Fruit fly (Drosophila melanogaster) whole organism, embryonic: Measurements from ENCODE around the gene CG33703.

Source experiments
- ATbp ChIP-seq: fragments of 200-800 bp; sonication (Bioruptor generic); optimal IDR thresholded peaks from 2 replicates; lab custom pipeline; 2017; ENCODE audit warnings: missing biosample characterization, mild to moderate bottlenecking, missing genetic modification characterization, missing genetic modification reagents
- Asciz ChIP-seq: fragments of 200-800 bp; sonication (Bioruptor generic); optimal IDR thresholded peaks from 2 replicates; lab custom pipeline; 2017; ENCODE audit warnings: missing biosample characterization, mild to moderate bottlenecking, missing genetic modification characterization, missing genetic modification reagents
- BEAF-32 ChIP-seq: fragments of 200-800 bp; sonication (Bioruptor generic); optimal IDR thresholded peaks from 3 replicates; lab custom pipeline; 2017; ENCODE audit warnings: missing biosample characterization, missing genetic modification characterization, mild to moderate bottlenecking, moderate library complexity, missing genetic modification reagents
- Bdp1 ChIP-seq: fragments of 200-800 bp; sonication (Bioruptor generic); optimal IDR thresholded peaks from 3 replicates; lab custom pipeline; 2016; ENCODE audit warnings: missing biosample characterization, missing genetic modification characterization
- CG1024 ChIP-seq: fragments of 200-800 bp; sonication (Bioruptor generic); IDR thresholded peaks from 2 replicates; pipeline ENCODE4 v1.3.6; 2022; ENCODE audit warnings: missing biosample characterization, missing genetic modification characterization
- CG11456 ChIP-seq: fragments of 200-800 bp; sonication (Bioruptor generic); IDR thresholded peaks from 3 replicates; pipeline ENCODE4 v1.3.6; 2022; ENCODE audit warnings: missing biosample characterization, missing genetic modification characterization
- CG11504 ChIP-seq: fragments of 200-800 bp; sonication (Bioruptor generic); optimal IDR thresholded peaks from 3 replicates; lab custom pipeline; 2019; ENCODE audit warnings: missing biosample characterization, mild to moderate bottlenecking, missing genetic modification characterization, moderate library complexity
- CG11696 ChIP-seq: fragments of 200-800 bp; sonication (Bioruptor generic); IDR thresholded peaks from 2 replicates; pipeline ENCODE4 v1.3.6; 2022; ENCODE audit warnings: missing biosample characterization, missing genetic modification characterization
- CG14050 ChIP-seq: fragments of 200-800 bp; sonication (Bioruptor generic); IDR thresholded peaks from 3 replicates; pipeline ENCODE4 v1.3.6; 2022; ENCODE audit warnings: missing biosample characterization, missing genetic modification characterization
- CG31388 ChIP-seq: fragments of 200-800 bp; sonication (Bioruptor generic); optimal IDR thresholded peaks from 2 replicates; lab custom pipeline; 2016; ENCODE audit warnings: missing biosample characterization, missing genetic modification characterization
- CG32532 ChIP-seq: fragments of 200-800 bp; sonication (Bioruptor generic); IDR thresholded peaks from 2 replicates; pipeline ENCODE4 v1.3.6; 2022; ENCODE audit warnings: missing biosample characterization, missing genetic modification characterization
- CG3726 ChIP-seq: fragments of 200-800 bp; sonication (Bioruptor generic); IDR thresholded peaks from 3 replicates; pipeline ENCODE4, ENCODE4 v1.3.6; 2022; ENCODE audit warnings: missing biosample characterization, missing genetic modification characterization
- CG3838 ChIP-seq: fragments of 200-800 bp; sonication (Bioruptor generic); optimal IDR thresholded peaks from 3 replicates; lab custom pipeline; 2016; ENCODE audit warnings: missing biosample characterization, missing genetic modification characterization
- CG6791 ChIP-seq: fragments of 200-800 bp; sonication (Bioruptor generic); IDR thresholded peaks from 3 replicates; pipeline ENCODE4 v1.3.6; 2022; ENCODE audit warnings: missing biosample characterization, missing genetic modification characterization; ENCODE audit not compliant: partially characterized antibody
- CG8089 ChIP-seq: fragments of 200-800 bp; sonication (Bioruptor generic); optimal IDR thresholded peaks from 3 replicates; lab custom pipeline; 2016; ENCODE audit warnings: missing biosample characterization, missing genetic modification characterization
- CG9797 ChIP-seq: fragments of 200-800 bp; sonication (Bioruptor generic); optimal IDR thresholded peaks from 3 replicates; lab custom pipeline; 2018; ENCODE audit warnings: missing biosample characterization, mild to moderate bottlenecking, missing genetic modification characterization
- CTCF ChIP-seq: fragments of 200-800 bp; sonication (Bioruptor generic); optimal IDR thresholded peaks from 2 replicates; lab custom pipeline; 2017; ENCODE audit warnings: missing biosample characterization, mild to moderate bottlenecking, missing genetic modification characterization, moderate library complexity
- Drgx ChIP-seq: fragments of 200-800 bp; sonication (Bioruptor generic); IDR thresholded peaks from 2 replicates; pipeline ENCODE4 v1.3.6; 2022; ENCODE audit warnings: missing biosample characterization, missing genetic modification characterization
- E2f1 ChIP-seq: fragments of 200-800 bp; sonication (Bioruptor generic); IDR thresholded peaks from 2 replicates; pipeline ENCODE4 v1.3.6; 2022; ENCODE audit warnings: missing biosample characterization, missing genetic modification characterization
- ERR ChIP-seq: fragments of 200-800 bp; sonication (Bioruptor generic); optimal IDR thresholded peaks from 2 replicates; lab custom pipeline; 2016; ENCODE audit warnings: missing biosample characterization, missing genetic modification characterization
- Ets65A ChIP-seq: fragments of 200-800 bp; sonication (Bioruptor generic); peaks from one replicate; lab custom pipeline; 2016; ENCODE audit warnings: missing biosample characterization, missing genetic modification characterization
- H2.0 ChIP-seq: fragments of 200-800 bp; sonication (Bioruptor generic); IDR thresholded peaks from 2 replicates; pipeline ENCODE4 v1.3.6; 2022; ENCODE audit warnings: missing biosample characterization, missing genetic modification characterization
- Jarid2 ChIP-seq: fragments of 200-800 bp; sonication (Bioruptor generic); optimal IDR thresholded peaks from 3 replicates; lab custom pipeline; 2017; ENCODE audit warnings: mild to moderate bottlenecking, missing biosample characterization, missing genetic modification reagents, missing genetic modification characterization
- MBD-R2 ChIP-seq: fragments of 200-800 bp; sonication (Bioruptor generic); IDR thresholded peaks from 2 replicates; pipeline ENCODE4 v1.3.6; 2022; ENCODE audit warnings: missing biosample characterization, missing genetic modification characterization
- Med ChIP-seq: fragments of 200-800 bp; sonication (Bioruptor generic); peaks from one replicate; lab custom pipeline; 2016; ENCODE audit warnings: missing biosample characterization, missing genetic modification characterization, mild to moderate bottlenecking, inconsistent platforms, moderate library complexity
- Myb ChIP-seq: fragments of 200-800 bp; sonication (Bioruptor generic); optimal IDR thresholded peaks from 2 replicates; lab custom pipeline; 2016; ENCODE audit warnings: missing biosample characterization, missing genetic modification characterization
- NK7.1 ChIP-seq: fragments of 200-800 bp; sonication (Bioruptor generic); optimal IDR thresholded peaks from 3 replicates; lab custom pipeline; 2016; ENCODE audit warnings: missing biosample characterization, missing genetic modification characterization
- NfI ChIP-seq: fragments of 200-800 bp; sonication (Bioruptor generic); optimal IDR thresholded peaks from 3 replicates; lab custom pipeline; 2018; ENCODE audit warnings: missing biosample characterization, mild to moderate bottlenecking, missing genetic modification characterization, moderate library complexity
- Pdp1 ChIP-seq, 2 experiments: fragments of 200-800 bp; sonication (Bioruptor generic); optimal IDR thresholded peaks; 3 replicates each; lab custom pipeline; 2016; ENCODE audit warnings: missing biosample characterization in 2 of 2, missing genetic modification characterization in 2 of 2, mild to moderate bottlenecking in 1 of 2, moderate library complexity in 1 of 2
- Sry-δ ChIP-seq: fragments of 200-800 bp; sonication (Bioruptor generic); optimal IDR thresholded peaks from 2 replicates; lab custom pipeline; 2016; ENCODE audit warnings: missing biosample characterization, missing genetic modification characterization
- ato ChIP-seq: fragments of 200-800 bp; sonication (Bioruptor generic); IDR thresholded peaks from 2 replicates; pipeline ENCODE4 v1.3.6; 2022; ENCODE audit warnings: missing biosample characterization, missing genetic modification characterization; ENCODE audit not compliant: partially characterized antibody
- crol ChIP-seq: fragments of 200-800 bp; sonication (Bioruptor generic); IDR thresholded peaks from 2 replicates; pipeline ENCODE4 v1.3.6; 2022; ENCODE audit warnings: missing biosample characterization, missing genetic modification characterization
- ftz-f1 ChIP-seq: fragments of 200-800 bp; sonication (Bioruptor generic); optimal IDR thresholded peaks from 2 replicates; lab custom pipeline; 2016; ENCODE audit warnings: missing biosample characterization, missing genetic modification characterization
- gfzf ChIP-seq: fragments of 200-800 bp; sonication (Bioruptor generic); optimal IDR thresholded peaks from 2 replicates; lab custom pipeline; 2016; ENCODE audit warnings: missing biosample characterization, mild to moderate bottlenecking, missing genetic modification characterization, moderate library complexity
- ham ChIP-seq: fragments of 200-800 bp; sonication (Bioruptor generic); IDR thresholded peaks from 2 replicates; pipeline ENCODE4 v1.3.6; 2022; ENCODE audit warnings: missing biosample characterization, missing genetic modification characterization
- inv ChIP-seq: fragments of 200-800 bp; sonication (Bioruptor generic); IDR thresholded peaks from 2 replicates; pipeline ENCODE4 v1.3.6; 2022; ENCODE audit warnings: missing biosample characterization, missing genetic modification characterization; ENCODE audit not compliant: partially characterized antibody
- jing ChIP-seq: fragments of 200-800 bp; sonication (Bioruptor generic); optimal IDR thresholded peaks from 2 replicates; lab custom pipeline; 2018; ENCODE audit warnings: missing biosample characterization, mild to moderate bottlenecking, missing genetic modification characterization
- jumu ChIP-seq: fragments of 200-800 bp; sonication (Bioruptor generic); optimal IDR thresholded peaks from 3 replicates; lab custom pipeline; 2016; ENCODE audit warnings: missing biosample characterization, missing genetic modification characterization
- lbe ChIP-seq: fragments of 200-800 bp; sonication (Bioruptor generic); optimal IDR thresholded peaks from 2 replicates; lab custom pipeline; 2016; ENCODE audit warnings: missing biosample characterization, mild to moderate bottlenecking, missing genetic modification characterization
- lola ChIP-seq, 3 experiments: fragments of >200 bp in 2 of 3; fragments of 200-800 bp in 1 of 3; sonication (Bioruptor generic) in 1 of 3; optimal IDR thresholded peaks; 2 replicates each; lab custom pipeline; 2017 to 2019; ENCODE audit warnings: missing biosample characterization in 3 of 3, missing genetic modification characterization in 3 of 3, mild to moderate bottlenecking in 1 of 3, moderate library complexity in 1 of 3
- nerfin-1 ChIP-seq: fragments of 200-800 bp; sonication (Bioruptor generic); optimal IDR thresholded peaks from 3 replicates; lab custom pipeline; 2019; ENCODE audit warnings: missing biosample characterization, mild to moderate bottlenecking, missing genetic modification characterization, moderate library complexity
- row ChIP-seq: fragments of 200-800 bp; sonication (Bioruptor generic); IDR thresholded peaks from 3 replicates; pipeline ENCODE4 v1.3.6; 2022; ENCODE audit warnings: missing biosample characterization, missing genetic modification characterization
- run ChIP-seq: fragments of 200-800 bp; sonication (Bioruptor generic); optimal IDR thresholded peaks from 3 replicates; lab custom pipeline; 2018; ENCODE audit warnings: missing biosample characterization, mild to moderate bottlenecking, missing genetic modification characterization
- sens ChIP-seq: fragments of 200-800 bp; sonication (Bioruptor generic); peaks from one replicate; lab custom pipeline; 2016; ENCODE audit warnings: missing biosample characterization, missing genetic modification characterization
- sr ChIP-seq: fragments of 200-800 bp; sonication (Bioruptor generic); IDR thresholded peaks from 3 replicates; pipeline ENCODE4 v1.3.6; 2022; ENCODE audit warnings: missing biosample characterization, missing genetic modification characterization
- ttk ChIP-seq: fragments of 200-800 bp; sonication (Bioruptor generic); IDR thresholded peaks from 2 replicates; pipeline ENCODE4 v2.1.2; 2022; ENCODE audit warnings: missing biosample characterization, missing genetic modification characterization
- unc-4 ChIP-seq: fragments of 200-800 bp; sonication (Bioruptor generic); IDR thresholded peaks from 2 replicates; pipeline ENCODE4 v1.3.6; 2022; ENCODE audit warnings: missing biosample characterization, missing genetic modification characterization; ENCODE audit not compliant: partially characterized antibody

The CG33703 gene

DNA sequence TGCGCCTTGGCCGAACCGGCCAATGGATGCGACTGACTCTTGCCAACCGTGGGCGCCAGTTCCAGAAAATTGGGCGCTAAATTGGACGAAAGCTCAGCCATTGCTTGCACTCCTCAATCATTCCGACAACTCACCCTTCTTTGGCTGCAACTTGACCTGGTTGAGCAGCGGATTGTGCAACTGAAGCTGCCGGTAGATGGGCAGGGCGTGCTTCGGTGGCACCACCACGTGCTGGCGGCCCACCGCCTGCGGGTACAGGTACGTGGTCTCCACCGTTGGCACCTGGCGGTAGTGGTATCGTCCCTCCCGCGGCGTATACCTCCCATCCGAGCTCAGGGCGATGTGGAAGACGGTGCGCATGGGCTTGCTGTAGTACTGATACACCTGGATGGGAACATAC lies 22.0 kb downstream of the CG33703 start:
- TF ChIP-seq Med (GFP tag; lab: Kevin White, UChicago) (peak; percentile 72), gfzf (GFP tag; lab: Kevin White, UChicago) (no peak), Ets65A (peak; percentile 77), sr (GFP tag; lab: Robert Waterston, UW) (no peak), CG6791 (GFP tag; lab: Robert Waterston, UW) (0 out of 3 replicates have a peak, but pooled peaks have one; percentile 10), CG11456 (GFP tag; lab: Robert Waterston, UW) (0 out of 3 replicates have a peak, but pooled peaks have one; percentile 42), inv (GFP tag; lab: Robert Waterston, UW) (0 out of 2 replicates have a peak, but pooled peaks have one; percentile 16), CG32532 (0 out of 2 replicates have a peak, but pooled peaks have one; percentile 9), ERR (GFP tag; lab: Kevin White, UChicago) (no peak), Jarid2 (no peak)

DNA sequence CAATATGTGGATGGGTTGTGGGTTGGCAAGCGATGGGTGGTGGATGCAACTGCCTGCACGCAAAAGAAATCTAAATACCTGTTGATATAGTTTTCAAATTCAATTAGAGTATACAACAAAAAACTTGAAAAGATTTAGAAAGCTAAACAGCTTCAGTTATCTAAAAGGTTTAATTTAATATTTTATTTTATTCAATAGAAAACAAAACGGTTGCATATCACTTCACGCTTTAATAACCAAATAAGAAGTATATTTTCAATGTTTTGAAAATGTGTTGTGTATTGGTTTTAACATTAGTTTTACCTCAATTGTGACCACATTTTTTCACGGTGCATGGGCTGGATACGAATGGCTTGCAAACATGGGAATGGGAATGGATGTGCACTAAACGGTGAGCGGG lies 22.8 kb downstream of the CG33703 start:
- TF ChIP-seq CG11504 (tag; lab: Kevin White, UChicago): no peak
- TF ChIP-seq lbe (GFP tag; lab: Kevin White, UChicago): no peak
- no peak for TF ChIP-seq CG31388 (GFP tag; lab: Kevin White, UChicago)
- peak; percentile 8; the same call in 1 of the 2 replicates for TF ChIP-seq Drgx
- no peak for TF ChIP-seq ATbp (GFP tag; lab: Kevin White, UChicago)
- TF ChIP-seq, all 482 proteins: peak for 1

- TF ChIP-seq ttk (GFP tag; lab: Robert Waterston, UW) (no peak), sens (GFP tag; lab: Kevin White, UChicago) (peak; percentile 9)
Measured at dm6 chr3L:9489133-9489532, 23.3 kb downstream of the CG33703 start, which contains the start of gene CG32036. CG32036 (minus strand) TSS chr3L:9489233.

dm6 chr3L:9487586-9487985 lies 24.9 kb downstream of the CG33703 start, which contains the start of gene pall:
pall (minus strand) TSS chr3L:9487790.
- TF ChIP-seq CG11696 (no peak), Bdp1 (GFP tag; lab: Kevin White, UChicago) (no peak), ftz-f1 (GFP tag; lab: Kevin White, UChicago) (no peak), E2f1 (GFP tag; lab: Robert Waterston, UW) (no peak), ham (GFP tag; lab: Robert Waterston, UW) (no peak), NfI (no peak), CG8089 (GFP tag; lab: Kevin White, UChicago) (no peak), CTCF (GFP tag; lab: Kevin White, UChicago) (peak; percentile 63), Pdp1 (GFP tag; optimal IDR thresholded peaks at IDR 0.05; lab: Kevin White, UChicago) (peak in 1 of 2 experiments; percentile 18), CG9797 (peak; percentile 76), unc-4 (GFP tag; lab: Robert Waterston, UW) (peak; percentile 43; the same call in 1 of the 2 replicates), ato (no peak), MBD-R2 (peak; percentile 60), Asciz (GFP tag; lab: Kevin White, UChicago) (no peak), CG3726 (GFP tag; lab: Robert Waterston, UW) (no peak), CG14050 (GFP tag; lab: Robert Waterston, UW) (no peak), CG3838 (GFP tag; lab: Kevin White, UChicago) (no peak), jing (GFP tag; lab: Kevin White, UChicago) (no peak), crol (no peak), Sry-δ (GFP tag; lab: Kevin White, UChicago) (no peak), run (tag; lab: Kevin White, UChicago) (no peak), row (GFP tag; lab: Robert Waterston, UW) (peak; percentile 12; the same call in 1 of the 3 replicates), BEAF-32 (GFP tag; lab: Kevin White, UChicago) (peak; percentile 19), nerfin-1 (peak; percentile 88), jumu (GFP tag; lab: Kevin White, UChicago) (no peak), CG1024 (GFP tag; lab: Robert Waterston, UW) (no peak), H2.0 (GFP tag; lab: Robert Waterston, UW) (no peak), NK7.1 (GFP tag; lab: Kevin White, UChicago) (no peak), Med (GFP tag; lab: Kevin White, UChicago) (peak; percentile 68), Myb (GFP tag; lab: Kevin White, UChicago) (peak; percentile 17), lola (GFP tag; optimal IDR thresholded peaks at IDR 0.05; lab: Kevin White, UChicago) (no peak)
